Fruit fly (Drosophila melanogaster): ENCODE results near the gene CG5149.

DNA sequence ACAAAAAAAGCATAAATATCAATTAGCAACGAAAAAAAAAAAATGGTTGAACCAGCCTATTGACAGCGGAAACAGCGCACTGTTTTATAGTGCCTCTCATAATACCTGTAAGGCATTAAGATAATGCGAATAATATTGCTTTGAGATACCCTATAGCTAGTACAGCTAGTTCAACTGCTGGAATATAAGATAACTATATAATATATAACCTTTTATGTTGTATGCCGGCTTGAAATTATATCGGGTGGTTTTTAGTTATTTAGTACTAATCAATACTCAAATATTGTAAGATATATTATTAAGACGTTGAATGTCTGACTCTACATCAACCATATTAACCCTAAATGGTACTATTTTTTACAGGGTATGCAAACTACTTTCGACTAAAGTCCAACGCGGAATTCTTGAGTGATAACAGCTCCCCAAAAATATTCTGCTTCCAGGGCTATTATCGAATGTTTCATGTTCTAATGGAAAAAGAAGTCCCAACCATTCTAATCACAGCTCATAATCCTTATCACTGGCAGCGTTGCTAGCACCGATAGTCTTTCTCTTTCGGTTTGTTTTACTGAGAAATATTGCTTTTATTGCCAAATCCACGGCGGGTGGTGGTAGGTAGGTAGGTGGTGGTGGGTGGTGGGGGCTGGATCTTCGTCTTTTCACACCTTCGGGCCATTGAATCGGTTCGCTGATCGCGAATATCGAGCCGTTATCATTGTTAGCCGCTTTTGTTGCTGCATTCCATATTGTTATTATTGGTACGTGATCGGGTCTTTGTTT lies 46.1 kb upstream of the CG5149 start:
- TF ChIP-seq EcR (GFP tag; optimal IDR thresholded peaks at IDR 0.05) (no peak), psq (optimal IDR thresholded peaks at IDR 0.05) (no peak)

Measured in whole organism.